Worm (Caenorhabditis elegans): ENCODE data around the gene F02A9.1.

F02A9.1 gene

ce11 chrIII:9110270-9110669 lies 32.7 kb upstream of the F02A9.1 start:
- TF ChIP-seq grh-1 (GFP tag; IDR thresholded peaks at IDR 0.05) (no peak), tbx-2 (tag; optimal IDR thresholded peaks at IDR 0.05) (no peak), nhr-76 (tag; optimal IDR thresholded peaks at IDR 0.05) (no peak), blmp-1 (tag; optimal IDR thresholded peaks at IDR 0.05) (peak; percentile 46), swsn-7 (tag; optimal IDR thresholded peaks at IDR 0.05) (no peak), hlh-4 (tag; optimal IDR thresholded peaks at IDR 0.05) (no peak), nhr-85 (tag) (peak; percentile 53), elt-2 (tag; optimal IDR thresholded peaks at IDR 0.05) (peak; percentile 28), nhr-19 (GFP tag; conservative IDR thresholded peaks at IDR 0.05) (no peak), lin-14 (GFP tag; optimal IDR thresholded peaks at IDR 0.05) (peak; percentile 22), ztf-4 (tag; optimal IDR thresholded peaks at IDR 0.05) (no peak)

ce11 chrIII:9109726-9110125 lies 32.1 kb upstream of the F02A9.1 start:
- TF ChIP-seq aha-1 (tag; optimal IDR thresholded peaks at IDR 0.05) (no peak), efl-1 (optimal IDR thresholded peaks at IDR 0.05) (no peak), efl-1 (GFP tag; optimal IDR thresholded peaks at IDR 0.05 in 1 of 2) (peak in 1 of 2 experiments; percentile 83)

ce11 chrIII:9109172-9109571 lies 31.6 kb upstream of the F02A9.1 start, which contains the start of gene cya-1:
Gene cya-1 (minus strand): TSS chrIII:9109272.
- no peak for TF ChIP-seq snu-23 (GFP tag; optimal IDR thresholded peaks at IDR 0.05)
- no peak for TF ChIP-seq ets-5 (GFP tag; IDR thresholded peaks at IDR 0.05)
- TF ChIP-seq lin-39 (tag; optimal IDR thresholded peaks at IDR 0.05) = no peak
- no peak for TF ChIP-seq xbp-1 (tag; optimal IDR thresholded peaks at IDR 0.05)

- peak; percentile 55 for TF ChIP-seq nhr-85 (tag)
- no peak for TF ChIP-seq irx-1 (tag; optimal IDR thresholded peaks at IDR 0.05)
- TF ChIP-seq elt-3 (tag; optimal IDR thresholded peaks at IDR 0.05) = peak in 1 of 6 experiments; percentile 61
- peak; percentile 6 for TF ChIP-seq lin-14 (GFP tag; optimal IDR thresholded peaks at IDR 0.05)
- TF ChIP-seq blmp-1 (tag; optimal IDR thresholded peaks at IDR 0.05) = peak; percentile 51
These were observed 28.0 kb upstream of the F02A9.1 start for ce11 chrIII:9105653-9106052.

- TF ChIP-seq dpl-1 (GFP tag; optimal IDR thresholded peaks at IDR 0.05) (peak; percentile 4 to 40 (median 30)), lin-13 (GFP tag; optimal IDR thresholded peaks at IDR 0.05) (no peak), hlh-4 (tag; optimal IDR thresholded peaks at IDR 0.05) (no peak), mef-2 (tag; optimal IDR thresholded peaks at IDR 0.05) (no peak), elt-3 (tag; optimal IDR thresholded peaks at IDR 0.05) (no peak), tlp-1 (tag; optimal IDR thresholded peaks at IDR 0.05) (no peak), efl-1 (optimal IDR thresholded peaks at IDR 0.05) (peak; percentile 31 to 50), efl-1 (GFP tag; optimal IDR thresholded peaks at IDR 0.05 in 1 of 2) (peak; percentile 12 to 94), nhr-90 (tag; optimal IDR thresholded peaks at IDR 0.05; ENCODE audit: poor library complexity) (peak; percentile 66), nhr-85 (tag) (no peak), fkh-8 (tag; optimal IDR thresholded peaks at IDR 0.05) (no peak), xbp-1 (tag; optimal IDR thresholded peaks at IDR 0.05) (peak; percentile 18), ceh-63 (GFP tag; optimal IDR thresholded peaks at IDR 0.05) (no peak), C34B4.2 (tag; optimal IDR thresholded peaks at IDR 0.05) (no peak), fkh-4 (tag; optimal IDR thresholded peaks at IDR 0.05; ENCODE audit: borderline replicate concordance) (no peak), unc-86 (tag; optimal IDR thresholded peaks at IDR 0.05) (no peak), pax-3 (tag; optimal IDR thresholded peaks at IDR 0.05) (no peak), fos-1 (tag; optimal IDR thresholded peaks at IDR 0.05) (no peak), ceh-82 (tag; optimal IDR thresholded peaks at IDR 0.05) (peak in 1 of 3 experiments; percentile 39), blmp-1 (tag; optimal IDR thresholded peaks at IDR 0.05) (no peak), snpc-4 (tag; optimal IDR thresholded peaks at IDR 0.05) (peak; percentile 29), pag-3 (tag; optimal IDR thresholded peaks at IDR 0.05; ENCODE audit: borderline replicate concordance, insufficient read depth) (no peak), ztf-4 (tag; optimal IDR thresholded peaks at IDR 0.05) (no peak), mab-9 (GFP tag; IDR thresholded peaks at IDR 0.05) (no peak), zip-4 (GFP tag; optimal IDR thresholded peaks at IDR 0.05) (peak; percentile 17), unc-62 (GFP tag; optimal IDR thresholded peaks at IDR 0.05) (no peak), Y116A8C.19 (tag; optimal IDR thresholded peaks at IDR 0.05; ENCODE audit: borderline replicate concordance) (no peak), unc-98 (GFP tag; IDR thresholded peaks at IDR 0.05) (no peak), jun-1 (tag; optimal IDR thresholded peaks at IDR 0.05) (peak; percentile 26), ztf-11 (tag; optimal IDR thresholded peaks at IDR 0.05) (no peak), mdl-1 (tag; optimal IDR thresholded peaks at IDR 0.05) (no peak), egl-13 (tag; optimal IDR thresholded peaks at IDR 0.05) (no peak)
These were observed 26.5 kb upstream of the F02A9.1 start for ce11 chrIII:9104060-9104459.
